Fruit fly (Drosophila melanogaster): ENCODE data around the gene br.

DNA sequence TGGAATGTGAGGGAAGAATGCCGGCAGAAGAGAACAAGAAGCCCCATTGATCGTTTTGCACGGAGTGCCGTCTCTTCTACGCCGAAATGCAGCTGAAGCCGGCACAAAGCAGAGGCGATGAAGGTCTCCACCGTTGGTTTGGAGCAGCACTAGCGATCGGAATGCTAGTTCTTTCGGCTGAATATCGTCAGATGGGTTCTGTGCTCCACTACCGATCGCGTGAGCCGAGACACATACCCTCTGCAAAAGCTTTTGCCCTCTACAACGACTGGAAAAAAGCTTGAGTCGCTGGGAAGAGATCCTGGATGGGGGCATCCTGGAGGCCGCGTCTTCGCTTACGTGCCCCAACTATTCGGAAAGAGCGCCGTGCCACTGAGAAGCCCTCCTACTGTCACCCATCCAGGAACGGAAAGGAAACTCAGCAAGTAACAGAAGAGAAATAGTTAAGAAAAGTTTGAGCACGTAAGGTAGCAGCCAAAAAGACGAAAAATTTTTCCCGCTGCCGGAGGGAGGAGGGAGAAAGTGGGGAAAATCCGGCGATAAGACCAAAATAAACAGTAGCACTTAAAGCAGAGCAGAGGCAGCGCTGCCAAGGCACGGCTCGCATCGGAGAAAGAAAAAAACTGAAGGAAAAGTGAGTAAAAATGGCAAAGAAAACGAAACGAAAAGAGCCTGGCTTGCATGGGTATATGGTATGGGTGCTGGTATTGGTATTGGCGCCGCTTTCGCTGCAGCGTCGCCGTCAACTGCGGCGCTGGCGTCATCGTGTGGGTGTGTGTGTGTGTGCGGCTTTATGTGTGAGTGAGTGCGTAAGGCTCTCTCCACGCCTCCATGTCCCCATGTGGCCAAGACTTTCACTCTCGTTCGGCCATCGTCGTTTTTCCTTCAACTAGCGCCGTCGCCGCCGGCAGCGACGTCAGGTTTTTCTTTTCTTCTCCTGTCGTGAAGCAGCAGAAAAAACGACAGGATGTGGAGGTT, 14.6 kb upstream of the br start:
- TF ChIP-seq kay (GFP tag; ENCODE audit: borderline replicate concordance) (no peak), Mnt (GFP tag; optimal IDR thresholded peaks at IDR 0.05) (no peak), Hr96 (GFP tag; optimal IDR thresholded peaks at IDR 0.05) (no peak), pad (GFP tag; optimal IDR thresholded peaks at IDR 0.05) (no peak), CG7045 (GFP tag; optimal IDR thresholded peaks at IDR 0.05) (no peak), cic (GFP tag; optimal IDR thresholded peaks at IDR 0.05) (no peak), Clk (GFP tag; optimal IDR thresholded peaks at IDR 0.05) (no peak), CG1620 (GFP tag; optimal IDR thresholded peaks at IDR 0.05) (no peak), bab1 (GFP tag; optimal IDR thresholded peaks at IDR 0.05) (no peak), cnc (optimal IDR thresholded peaks at IDR 0.05) (no peak), tj (GFP tag; optimal IDR thresholded peaks at IDR 0.05) (peak; percentile 19), CG11617 (GFP tag; optimal IDR thresholded peaks at IDR 0.05) (no peak), CG33017 (tag; optimal IDR thresholded peaks at IDR 0.05) (no peak)
